Worm (Caenorhabditis elegans) whole organism, L3 larva: Measurements from ENCODE around the gene C33H5.13.

ENCODE experiments used
- R02D3.7 ChIP-seq: fragments of 150-350 bp; optimal IDR thresholded peaks from 2 replicates; lab custom pipeline; 2014; ENCODE audit warnings: missing biosample characterization, missing genetic modification characterization
- ZK546.5 ChIP-seq: sonication (generic microtip); optimal IDR thresholded peaks from 2 replicates; lab custom pipeline; 2017; ENCODE audit warnings: missing biosample characterization, missing genetic modification characterization
- ama-1 ChIP-seq: fragments of 150-350 bp; optimal IDR thresholded peaks from 2 replicates; lab custom pipeline; 2018
- ceh-82 ChIP-seq: fragments of 150-350 bp; optimal IDR thresholded peaks from 2 replicates; lab custom pipeline; 2014; ENCODE audit warnings: missing biosample characterization, missing genetic modification characterization
- egl-27 ChIP-seq: sonication (generic microtip); optimal IDR thresholded peaks from 4 replicates; lab custom pipeline; 2017; ENCODE audit warnings: missing biosample characterization, missing genetic modification reagents, missing genetic modification characterization
- egl-5 ChIP-seq: fragments of 150-350 bp; optimal IDR thresholded peaks from 2 replicates; lab custom pipeline; 2017; ENCODE audit warnings: missing biosample characterization, missing genetic modification reagents, missing genetic modification characterization, inconsistent platforms
- elt-1 ChIP-seq: fragments of 150-350 bp; optimal IDR thresholded peaks from 2 replicates; lab custom pipeline; 2014; ENCODE audit warnings: missing biosample characterization, missing genetic modification characterization
- elt-2 ChIP-seq: sonication (generic microtip); optimal IDR thresholded peaks from 2 replicates; lab custom pipeline; 2016; ENCODE audit warnings: missing genetic modification reagents, mild to moderate bottlenecking, missing genetic modification characterization, missing compliant biosample characterization
- elt-3 ChIP-seq, 3 experiments: fragments of 150-350 bp in 1 of 3; sonication (generic microtip) in 2 of 3; optimal IDR thresholded peaks; 2 replicates in 2 of 3; 4 replicates in 1 of 3; lab custom pipeline; 2014 to 2017; ENCODE audit warnings: missing biosample characterization in 3 of 3, missing genetic modification characterization in 3 of 3
- eor-1 ChIP-seq, 2 experiments: fragments of 150-350 bp; optimal IDR thresholded peaks; 2 replicates each; lab custom pipeline; 2014 to 2018; ENCODE audit warnings: missing biosample characterization in 2 of 2, missing genetic modification characterization in 2 of 2
- fos-1 ChIP-seq: fragments of 150-350 bp; optimal IDR thresholded peaks from 2 replicates; lab custom pipeline; 2014; ENCODE audit warnings: missing biosample characterization, missing genetic modification characterization
- jun-1 ChIP-seq: fragments of 150-350 bp; optimal IDR thresholded peaks from 2 replicates; lab custom pipeline; 2014; ENCODE audit warnings: missing biosample characterization, missing genetic modification reagents, missing genetic modification characterization
- lin-15B ChIP-seq: fragments of 150-350 bp; optimal IDR thresholded peaks from 2 replicates; lab custom pipeline; 2014; ENCODE audit warnings: missing biosample characterization, missing genetic modification characterization
- mml-1 ChIP-seq: fragments of 150-350 bp; sonication (generic microtip); optimal IDR thresholded peaks from 3 replicates; lab custom pipeline; 2014; ENCODE audit warnings: missing biosample characterization, missing genetic modification characterization
- nhr-12 ChIP-seq: fragments of 150-350 bp; optimal IDR thresholded peaks from 2 replicates; lab custom pipeline; 2014; ENCODE audit warnings: missing biosample characterization, missing genetic modification characterization
- nhr-23 ChIP-seq: fragments of 150-350 bp; optimal IDR thresholded peaks from 2 replicates; lab custom pipeline; 2014; ENCODE audit warnings: missing biosample characterization, missing genetic modification reagents, missing genetic modification characterization
- nhr-237 ChIP-seq: fragments of 150-350 bp; optimal IDR thresholded peaks from 2 replicates; lab custom pipeline; 2014; ENCODE audit warnings: missing biosample characterization, missing genetic modification characterization
- nhr-25 ChIP-seq: sonication (generic microtip); optimal IDR thresholded peaks from 2 replicates; lab custom pipeline; 2017; ENCODE audit warnings: missing biosample characterization, missing genetic modification characterization
- nhr-28 ChIP-seq: fragments of 150-350 bp; optimal IDR thresholded peaks from 2 replicates; lab custom pipeline; 2014; ENCODE audit warnings: missing biosample characterization, missing genetic modification characterization
- nhr-67 ChIP-seq: fragments of 150-350 bp; optimal IDR thresholded peaks from 2 replicates; lab custom pipeline; 2014; ENCODE audit warnings: missing biosample characterization, missing genetic modification characterization
- nhr-77 ChIP-seq: fragments of 150-350 bp; optimal IDR thresholded peaks from 2 replicates; lab custom pipeline; 2014; ENCODE audit warnings: missing biosample characterization, missing genetic modification characterization
- pha-4 ChIP-seq: fragments of 150-350 bp; optimal IDR thresholded peaks from 2 replicates; lab custom pipeline; 2014; ENCODE audit warnings: missing biosample characterization, missing genetic modification reagents, missing genetic modification characterization
- sea-2 ChIP-seq: fragments of 150-350 bp; sonication (generic microtip); optimal IDR thresholded peaks from 4 replicates; lab custom pipeline; 2014; ENCODE audit warnings: missing biosample characterization, missing genetic modification reagents, missing genetic modification characterization
- skn-1 ChIP-seq: fragments of 150-350 bp; optimal IDR thresholded peaks from 2 replicates; lab custom pipeline; 2014; ENCODE audit warnings: missing biosample characterization, missing genetic modification characterization
- snpc-4 ChIP-seq: fragments of 150-350 bp; optimal IDR thresholded peaks from 2 replicates; lab custom pipeline; 2014; ENCODE audit warnings: missing biosample characterization, missing genetic modification characterization
- tbx-2 ChIP-seq: sonication (generic microtip); optimal IDR thresholded peaks from 2 replicates; lab custom pipeline; 2016; ENCODE audit warnings: mild to moderate bottlenecking, missing genetic modification characterization, missing compliant biosample characterization
- unc-39 ChIP-seq: sonication (generic microtip); optimal IDR thresholded peaks from 4 replicates; lab custom pipeline; 2017; ENCODE audit warnings: missing biosample characterization, missing genetic modification characterization
- unc-62 ChIP-seq: fragments of 150-350 bp; sonication (generic microtip); optimal IDR thresholded peaks from 4 replicates; lab custom pipeline; 2014; ENCODE audit warnings: missing biosample characterization, missing genetic modification reagents, missing genetic modification characterization
- zag-1 ChIP-seq: fragments of 150-350 bp; optimal IDR thresholded peaks from 2 replicates; lab custom pipeline; 2014; ENCODE audit warnings: missing biosample characterization, missing genetic modification characterization

C33H5.13 gene

DNA sequence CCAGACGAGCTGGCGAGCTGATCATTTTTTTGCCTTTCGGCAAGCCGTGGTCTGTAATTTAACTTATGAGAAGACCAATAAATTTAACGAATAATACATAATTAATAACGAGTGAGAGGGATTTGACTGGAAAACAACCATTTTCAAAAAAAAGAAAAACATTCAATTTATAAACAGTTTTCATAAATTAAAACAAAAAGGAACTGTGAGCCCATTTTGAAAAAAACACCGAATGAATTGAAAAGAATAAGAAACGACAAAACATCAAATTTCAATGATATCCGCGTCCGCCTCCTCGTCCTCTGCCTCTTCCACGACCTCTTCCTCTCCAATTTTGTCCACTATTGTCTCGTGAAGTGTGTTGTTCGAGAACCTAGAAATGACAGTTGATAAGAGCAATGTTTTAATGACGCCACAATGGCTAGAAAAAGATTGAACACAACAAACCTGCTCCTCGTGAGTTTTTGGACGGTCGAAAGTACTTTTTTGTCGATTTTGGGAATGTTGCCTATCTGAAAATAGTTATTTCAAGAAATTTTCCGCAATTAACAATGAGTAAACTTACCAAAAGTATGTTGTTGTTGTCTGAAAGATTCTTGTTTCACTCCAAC lies 8.2 kb downstream of the C33H5.13 start, which contains the start of gene tag-321:
Gene tag-321 (minus strand): TSS at position 51 of the 611 bp plus-strand sequence.
- TF ChIP-seq egl-5 (tag; lab: Kevin White, UChicago) (no peak), elt-3 (tag; optimal IDR thresholded peaks at IDR 0.05; lab: Kevin White, UChicago) (no peak), unc-62 (no peak), nhr-28 (tag; lab: Kevin White, UChicago) (no peak), R02D3.7 (tag; lab: Kevin White, UChicago) (no peak), egl-27 (tag; lab: Kevin White, UChicago) (no peak), jun-1 (peak; percentile 6), elt-1 (no peak), ceh-82 (tag; lab: Kevin White, UChicago) (no peak), ZK546.5 (tag; lab: Kevin White, UChicago) (no peak), fos-1 (tag; lab: Kevin White, UChicago) (no peak), nhr-77 (no peak), elt-2 (tag; lab: Kevin White, UChicago) (peak; percentile 68), sea-2 (no peak), nhr-12 (tag; lab: Kevin White, UChicago) (no peak)
- TF ChIP-seq, all 47 proteins: peak for 2

DNA sequence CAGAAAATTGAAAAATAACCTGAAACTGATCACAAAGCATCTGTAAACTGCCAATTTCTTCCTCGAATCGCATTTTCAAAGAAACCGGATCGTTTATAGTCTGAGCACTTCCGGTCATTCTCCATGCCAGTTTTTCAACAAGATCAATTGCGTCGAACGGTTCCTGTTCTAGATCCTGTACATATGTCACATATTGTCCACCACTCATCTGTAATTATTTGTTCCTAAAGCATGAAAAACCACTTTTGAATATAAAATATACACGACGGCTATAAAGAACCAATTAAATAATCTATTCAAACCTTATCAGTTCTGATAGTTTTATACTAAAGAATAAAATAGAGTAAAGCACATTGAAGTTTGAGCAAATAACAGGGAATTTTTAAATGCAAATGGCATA lies 9.8 kb downstream of the C33H5.13 start, which contains the start of gene sec-10:
Gene sec-10 (minus strand): TSS at position 208 of the 400 bp plus-strand sequence.
- TF ChIP-seq elt-3 (tag; optimal IDR thresholded peaks at IDR 0.05; lab: Kevin White, UChicago) (no peak), ama-1 (lab: Kevin White, UChicago) (no peak), mml-1 (no peak), nhr-25 (tag; lab: Kevin White, UChicago) (no peak), elt-2 (tag; lab: Kevin White, UChicago) (peak; percentile 40), unc-62 (no peak), zag-1 (tag; lab: Kevin White, UChicago) (no peak), skn-1 (tag; lab: Kevin White, UChicago) (no peak), pha-4 (peak; percentile 18), eor-1 (tag; optimal IDR thresholded peaks at IDR 0.05; lab: Kevin White, UChicago) (no peak), nhr-12 (tag; lab: Kevin White, UChicago) (no peak)

DNA sequence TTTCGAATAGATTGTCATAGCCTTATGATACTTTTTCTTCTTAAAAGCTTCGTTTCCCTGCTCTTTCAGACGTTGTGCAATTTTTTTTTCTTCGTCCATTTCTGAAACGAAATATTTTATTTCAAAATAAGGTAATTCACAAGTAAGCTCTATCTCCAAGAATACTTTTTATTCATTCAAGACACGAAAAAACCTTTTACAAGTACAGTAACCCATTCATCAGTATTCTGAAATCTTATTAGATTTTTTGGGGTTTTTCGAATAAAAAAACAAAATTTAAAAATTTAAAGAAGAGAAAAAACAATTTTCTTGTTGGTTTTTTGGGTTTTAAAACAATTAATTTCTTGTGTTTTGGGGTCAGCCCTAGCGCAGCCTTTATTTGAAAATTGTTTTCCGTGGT lies 13.2 kb downstream of the C33H5.13 start, which contains the start of gene rpap-3:
Gene rpap-3 (minus strand): TSS at position 101 of the 400 bp plus-strand sequence.
- TF ChIP-seq unc-39 (tag; lab: Kevin White, UChicago), result no peak
- TF ChIP-seq unc-62, result no peak

DNA sequence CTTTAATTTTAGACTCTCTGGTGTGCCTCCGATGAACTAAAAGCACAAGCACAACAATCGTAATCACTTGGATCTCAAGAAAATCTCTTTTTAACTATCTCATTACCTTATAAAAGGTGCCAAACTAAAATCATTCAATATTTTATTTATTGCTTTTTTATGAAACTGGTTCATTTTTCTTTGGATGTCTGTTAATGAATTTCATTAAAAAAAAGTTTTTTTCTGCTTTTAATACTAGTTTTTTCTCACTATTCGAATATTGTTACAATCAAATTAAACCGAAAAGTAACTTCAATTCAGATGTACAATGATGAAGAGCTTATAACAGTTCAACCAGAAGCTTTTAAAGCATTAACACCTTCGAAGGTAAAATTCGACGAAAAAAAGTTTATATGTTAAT lies 16.3 kb downstream of the C33H5.13 start, which contains the start of gene swd-2.1:
Gene swd-2.1 (plus strand): TSS at position 301 of the 400 bp plus-strand sequence.
- TF ChIP-seq tbx-2 (tag; lab: Kevin White, UChicago), result no peak

DNA sequence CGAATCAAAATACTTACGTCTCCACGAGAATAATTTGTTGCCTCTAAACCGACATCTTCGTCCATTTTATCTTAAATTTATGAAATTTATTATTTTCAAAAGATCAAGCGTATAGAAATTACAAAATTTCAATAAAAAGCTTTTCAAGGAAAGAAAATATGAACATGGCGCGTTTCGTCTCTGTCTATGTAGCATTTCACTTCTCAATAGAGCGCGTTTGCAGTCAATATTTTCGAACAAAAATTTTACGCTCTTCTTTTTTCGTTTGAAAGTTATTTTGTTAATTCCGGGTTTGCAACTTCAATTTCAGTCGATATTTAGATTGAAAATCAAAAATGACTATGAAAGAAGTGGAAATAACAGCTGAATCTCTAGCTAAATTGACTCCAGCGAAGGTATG lies 17.9 kb downstream of the C33H5.13 start, which contains the start of the genes hcf-1 and swd-2.2:
Gene hcf-1 (minus strand): TSS at position 70 of the 400 bp plus-strand sequence.
Gene swd-2.2 (plus strand): TSS at position 206 of the 400 bp plus-strand sequence.
- TF ChIP-seq nhr-67 (tag; lab: Kevin White, UChicago), result no peak
- peak; percentile 75 for TF ChIP-seq lin-15B (tag; lab: Kevin White, UChicago)
- no peak for TF ChIP-seq nhr-237
- TF ChIP-seq pha-4, result peak; percentile 72
- TF ChIP-seq elt-2 (tag; lab: Kevin White, UChicago), result peak; percentile 3
- TF ChIP-seq R02D3.7 (tag; lab: Kevin White, UChicago), result peak; percentile 5
- TF ChIP-seq nhr-23 (tag; lab: Kevin White, UChicago), result peak; percentile 28
- TF ChIP-seq unc-39 (tag; lab: Kevin White, UChicago), result no peak
- peak; percentile 13 for TF ChIP-seq snpc-4
- TF ChIP-seq unc-62, result no peak
- no peak for TF ChIP-seq egl-27 (tag; lab: Kevin White, UChicago)

DNA sequence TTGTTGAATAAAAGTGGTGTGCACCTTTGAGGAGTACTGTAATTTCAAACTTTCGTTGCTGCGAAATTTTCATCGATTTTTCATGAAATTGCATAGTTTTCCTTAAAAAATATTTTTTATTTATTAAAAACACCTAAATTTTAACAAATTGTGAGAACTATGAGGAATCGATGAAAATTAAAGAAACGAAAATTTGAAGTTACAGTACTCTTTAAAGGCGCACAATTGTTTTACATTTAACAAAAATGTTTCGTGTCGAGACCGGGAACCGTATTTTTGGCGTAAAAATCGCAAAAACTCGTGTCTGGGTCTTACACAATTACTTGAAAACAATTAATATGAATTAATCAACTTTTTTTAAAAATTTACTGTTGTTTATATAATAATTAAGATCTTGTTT lies 21.9 kb downstream of the C33H5.13 start, which contains the start of gene rdl-1:
Gene rdl-1 (minus strand): TSS at position 101 of the 400 bp plus-strand sequence.
- TF ChIP-seq nhr-12 (tag; lab: Kevin White, UChicago), result no peak

DNA sequence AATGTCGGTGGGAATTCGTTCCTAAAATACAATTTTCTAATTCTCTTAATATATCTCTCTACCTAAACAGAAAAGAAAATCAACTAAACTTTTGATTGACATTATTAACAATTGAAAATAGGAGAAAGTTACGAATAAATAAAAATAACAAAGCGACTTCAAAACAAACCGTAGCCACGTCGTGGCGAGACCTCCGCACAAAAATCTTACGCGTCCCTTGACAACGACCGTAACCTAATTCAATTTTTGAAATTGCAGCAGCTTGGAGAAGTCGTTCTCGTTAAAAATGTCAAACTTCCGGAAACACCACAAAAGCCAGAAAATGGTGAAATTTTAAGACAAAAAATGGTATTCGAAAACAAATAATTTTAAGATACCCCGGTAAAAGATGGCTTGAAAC lies 27.7 kb downstream of the C33H5.13 start:
- TF ChIP-seq skn-1 (tag; lab: Kevin White, UChicago) (no peak), ama-1 (lab: Kevin White, UChicago) (no peak), elt-3 (tag; optimal IDR thresholded peaks at IDR 0.05; lab: Kevin White, UChicago) (no peak), jun-1 (no peak)
